Fruit fly (Drosophila melanogaster): ENCODE results near the gene tkv.

DNA sequence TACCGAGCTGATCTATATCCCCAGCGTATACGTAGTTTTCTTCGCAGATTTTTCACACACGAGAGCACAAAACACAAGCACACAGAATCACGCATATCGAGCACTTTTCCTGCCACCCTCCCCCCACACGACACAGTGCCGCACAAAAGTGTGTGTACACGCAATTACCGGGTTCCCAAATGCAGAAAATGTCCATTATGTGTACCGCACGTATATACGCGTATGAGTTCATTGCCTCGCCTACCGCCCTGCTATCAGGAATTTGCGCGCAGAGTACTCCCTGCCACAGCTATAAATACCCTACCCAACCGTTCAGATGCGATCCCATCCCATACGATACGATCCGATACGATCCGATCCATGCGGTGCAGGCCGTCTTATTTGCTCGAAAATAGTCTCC is 84.6 kb downstream of the tkv start:
- TF ChIP-seq Myc (optimal IDR thresholded peaks at IDR 0.05): no peak
- TF ChIP-seq dsf (GFP tag; optimal IDR thresholded peaks at IDR 0.05; ENCODE audit: borderline replicate concordance): no peak
- no peak for TF ChIP-seq psq (GFP tag; optimal IDR thresholded peaks at IDR 0.05)
- TF ChIP-seq GATAd (GFP tag; optimal IDR thresholded peaks at IDR 0.05): no peak
- TF ChIP-seq dl (GFP tag; optimal IDR thresholded peaks at IDR 0.05; ENCODE audit: insufficient read depth in 1 of 2, partially characterized antibody in 2 of 2): no peak
- no peak for TF ChIP-seq pan (optimal IDR thresholded peaks at IDR 0.05)
- no peak for TF ChIP-seq woc (GFP tag; optimal IDR thresholded peaks at IDR 0.05)
- TF ChIP-seq Dif (GFP tag; optimal IDR thresholded peaks at IDR 0.05; ENCODE audit: partially characterized antibody): no peak
